Fruit fly (Drosophila melanogaster): ENCODE data around the gene CG10347.

dm6 chrX:11846049-11846718 lies 8.5 kb downstream of the CG10347 start, which contains the start of gene CG15740:
- TF ChIP-seq CTCF (optimal IDR thresholded peaks at IDR 0.05), result no peak
- no peak for TF ChIP-seq CG8478 (optimal IDR thresholded peaks at IDR 0.05)
